Fruit fly (Drosophila melanogaster) whole organism, embryonic: ENCODE results near the gene CG32812.

Experiments used
- Atf-2 ChIP-seq: fragments of 200-800 bp; sonication (Bioruptor generic); optimal IDR thresholded peaks from 2 replicates; lab custom pipeline; 2016; ENCODE audit warnings: missing biosample characterization, missing genetic modification characterization
- BEAF-32 ChIP-seq: fragments of 200-800 bp; sonication (Bioruptor generic); optimal IDR thresholded peaks from 3 replicates; lab custom pipeline; 2017; ENCODE audit warnings: missing biosample characterization, missing genetic modification characterization, mild to moderate bottlenecking, moderate library complexity, missing genetic modification reagents
- Blimp-1 ChIP-seq: fragments of 200-800 bp; sonication (Bioruptor generic); optimal IDR thresholded peaks from 3 replicates; lab custom pipeline; 2018; ENCODE audit warnings: missing biosample characterization, missing genetic modification characterization, mild to moderate bottlenecking, moderate library complexity, missing genetic modification reagents
- CG10147 ChIP-seq: fragments of 200-800 bp; sonication (Bioruptor generic); optimal IDR thresholded peaks from 2 replicates; lab custom pipeline; 2019; ENCODE audit warnings: missing biosample characterization, mild to moderate bottlenecking, missing genetic modification characterization, moderate library complexity
- CG1024 ChIP-seq: fragments of 200-800 bp; sonication (Bioruptor generic); IDR thresholded peaks from 2 replicates; pipeline ENCODE4 v1.3.6; 2022; ENCODE audit warnings: missing biosample characterization, missing genetic modification characterization
- CG10654 ChIP-seq: fragments of 200-800 bp; sonication (Bioruptor generic); optimal IDR thresholded peaks from 2 replicates; lab custom pipeline; 2016; ENCODE audit warnings: missing biosample characterization, missing genetic modification characterization
- CG12659 ChIP-seq: fragments of 200-800 bp; sonication (Bioruptor generic); optimal IDR thresholded peaks from 3 replicates; lab custom pipeline; 2017; ENCODE audit warnings: mild to moderate bottlenecking, missing biosample characterization, missing genetic modification reagents, missing genetic modification characterization
- CG13123 ChIP-seq: fragments of 200-800 bp; sonication (Bioruptor generic); optimal IDR thresholded peaks from 2 replicates; lab custom pipeline; 2016; ENCODE audit warnings: missing biosample characterization, missing genetic modification characterization
- CG14965 ChIP-seq: fragments of 200-800 bp; sonication (Bioruptor generic); optimal IDR thresholded peaks from 2 replicates; lab custom pipeline; 2016; ENCODE audit warnings: missing biosample characterization, missing genetic modification characterization, borderline replicate concordance
- CG17912 ChIP-seq: fragments of 200-800 bp; sonication (Bioruptor generic); optimal IDR thresholded peaks from 2 replicates; lab custom pipeline; 2018; ENCODE audit warnings: missing biosample characterization, mild to moderate bottlenecking, missing genetic modification characterization
- CG2712 ChIP-seq: fragments of 200-800 bp; optimal IDR thresholded peaks from 3 replicates; lab custom pipeline; 2019; ENCODE audit warnings: missing biosample characterization, mild to moderate bottlenecking, missing genetic modification characterization, moderate library complexity
- CG30403 ChIP-seq: fragments of 200-800 bp; sonication (Bioruptor generic); optimal IDR thresholded peaks from 3 replicates; lab custom pipeline; 2016; ENCODE audit warnings: missing biosample characterization, missing genetic modification characterization
- CG3163 ChIP-seq: fragments of 200-800 bp; sonication (Bioruptor generic); optimal IDR thresholded peaks from 3 replicates; lab custom pipeline; 2016; ENCODE audit warnings: missing biosample characterization, missing genetic modification characterization
- CG32772 ChIP-seq: fragments of 200-800 bp; sonication (Bioruptor generic); IDR thresholded peaks from 2 replicates; pipeline ENCODE4 v1.3.6; 2022; ENCODE audit warnings: missing biosample characterization, missing genetic modification characterization
- CG34422 ChIP-seq: fragments of 200-800 bp; sonication (Bioruptor generic); IDR thresholded peaks from 3 replicates; pipeline ENCODE4 v1.3.6; 2022; ENCODE audit warnings: missing biosample characterization, missing genetic modification characterization
- CG3995 ChIP-seq: fragments of 200-800 bp; sonication (Bioruptor generic); optimal IDR thresholded peaks from 3 replicates; lab custom pipeline; 2016; ENCODE audit warnings: missing biosample characterization, missing genetic modification characterization
- CG43689 ChIP-seq: fragments of 200-800 bp; sonication (Bioruptor generic); IDR thresholded peaks from 2 replicates; pipeline ENCODE4 v1.3.6; 2022; ENCODE audit warnings: missing biosample characterization, missing genetic modification characterization
- CG6654 ChIP-seq: fragments of 200-800 bp; sonication (Bioruptor generic); optimal IDR thresholded peaks from 2 replicates; lab custom pipeline; 2017; ENCODE audit warnings: missing biosample characterization, mild to moderate bottlenecking, missing genetic modification characterization
- CG7556 ChIP-seq: fragments of 200-800 bp; sonication (Bioruptor generic); optimal IDR thresholded peaks from 2 replicates; lab custom pipeline; 2017; ENCODE audit warnings: missing biosample characterization, mild to moderate bottlenecking, missing genetic modification characterization
- CG7745 ChIP-seq: fragments of 200-800 bp; sonication (Bioruptor generic); optimal IDR thresholded peaks from 2 replicates; lab custom pipeline; 2018; ENCODE audit warnings: missing biosample characterization, mild to moderate bottlenecking, missing genetic modification characterization, moderate library complexity
- CG8281 ChIP-seq: fragments of 200-800 bp; sonication (Bioruptor generic); optimal IDR thresholded peaks from 2 replicates; lab custom pipeline; 2018; ENCODE audit warnings: missing biosample characterization, mild to moderate bottlenecking, missing genetic modification characterization, moderate library complexity
- Chrac-16 ChIP-seq: fragments of 200-800 bp; sonication (Bioruptor generic); optimal IDR thresholded peaks from 3 replicates; lab custom pipeline; 2016; ENCODE audit warnings: missing biosample characterization, missing genetic modification characterization
- Dfd ChIP-seq, 2 experiments: fragments of >200 bp; optimal IDR thresholded peaks; 2 replicates each; lab custom pipeline; 2017; ENCODE audit warnings: missing biosample characterization in 2 of 2, missing genetic modification characterization in 2 of 2
- ERR ChIP-seq: fragments of 200-800 bp; sonication (Bioruptor generic); optimal IDR thresholded peaks from 2 replicates; lab custom pipeline; 2016; ENCODE audit warnings: missing biosample characterization, missing genetic modification characterization
- HLH3B ChIP-seq: fragments of 200-800 bp; sonication (Bioruptor generic); IDR thresholded peaks from 2 replicates; pipeline ENCODE4 v1.3.6; 2022; ENCODE audit warnings: missing biosample characterization, missing genetic modification characterization
- HLH4C ChIP-seq: fragments of 200-800 bp; sonication (Bioruptor generic); IDR thresholded peaks from 3 replicates; pipeline ENCODE4 v1.3.6; 2022; ENCODE audit warnings: missing biosample characterization, missing genetic modification characterization; ENCODE audit not compliant: partially characterized antibody
- Hey ChIP-seq: fragments of 200-800 bp; sonication (Bioruptor generic); optimal IDR thresholded peaks from 3 replicates; lab custom pipeline; 2018; ENCODE audit warnings: missing biosample characterization, mild to moderate bottlenecking, missing genetic modification characterization
- Hmx ChIP-seq: fragments of 200-800 bp; sonication (Bioruptor generic); optimal IDR thresholded peaks from 2 replicates; lab custom pipeline; 2016; ENCODE audit warnings: missing biosample characterization, missing genetic modification characterization
- Lhr ChIP-seq: fragments of 200-800 bp; sonication (Bioruptor generic); optimal IDR thresholded peaks from 3 replicates; lab custom pipeline; 2017; ENCODE audit warnings: mild to moderate bottlenecking, missing biosample characterization, missing genetic modification reagents, missing genetic modification characterization
- MESR4 ChIP-seq: fragments of 200-800 bp; sonication (Bioruptor generic); optimal IDR thresholded peaks from 2 replicates; lab custom pipeline; 2018; ENCODE audit warnings: missing biosample characterization, mild to moderate bottlenecking, missing genetic modification characterization, moderate library complexity
- Mes4 ChIP-seq: fragments of 200-800 bp; sonication (Bioruptor generic); optimal IDR thresholded peaks from 2 replicates; lab custom pipeline; 2016; ENCODE audit warnings: missing biosample characterization, missing genetic modification characterization
- Oli ChIP-seq: fragments of 200-800 bp; sonication (Bioruptor generic); optimal IDR thresholded peaks from 2 replicates; lab custom pipeline; 2018; ENCODE audit warnings: missing biosample characterization, mild to moderate bottlenecking, missing genetic modification characterization, moderate library complexity
- Pdp1 ChIP-seq, 2 experiments: fragments of 200-800 bp; sonication (Bioruptor generic); optimal IDR thresholded peaks; 3 replicates each; lab custom pipeline; 2016; ENCODE audit warnings: missing biosample characterization in 2 of 2, missing genetic modification characterization in 2 of 2, mild to moderate bottlenecking in 1 of 2, moderate library complexity in 1 of 2
- Poxn ChIP-seq: fragments of 200-800 bp; sonication (Bioruptor generic); IDR thresholded peaks from 2 replicates; pipeline ENCODE4 v1.3.6; 2022; ENCODE audit warnings: missing biosample characterization, missing genetic modification characterization
- Side ChIP-seq: fragments of 200-800 bp; sonication (Bioruptor generic); optimal IDR thresholded peaks from 2 replicates; lab custom pipeline; 2016; ENCODE audit warnings: missing biosample characterization, missing genetic modification characterization
- Stat92E ChIP-seq, 3 experiments: fragments of >200 bp in 2 of 3; fragments of 200-800 bp in 1 of 3; sonication (Bioruptor generic) in 1 of 3; optimal IDR thresholded peaks; 2 replicates each; lab custom pipeline; 2017 to 2019; ENCODE audit warnings: missing biosample characterization in 3 of 3, missing genetic modification characterization in 3 of 3, mild to moderate bottlenecking in 1 of 3, moderate library complexity in 1 of 3
- Usf ChIP-seq: fragments of 200-800 bp; sonication (Bioruptor generic); optimal IDR thresholded peaks from 2 replicates; lab custom pipeline; 2017; ENCODE audit warnings: missing genotype, missing biosample characterization, missing genetic modification characterization
- bab2 ChIP-seq: fragments of 200-800 bp; sonication (Bioruptor generic); optimal IDR thresholded peaks from 2 replicates; lab custom pipeline; 2016; ENCODE audit warnings: missing biosample characterization, missing genetic modification characterization
- corto ChIP-seq: fragments of 200-800 bp; sonication (Bioruptor generic); optimal IDR thresholded peaks from 2 replicates; lab custom pipeline; 2016; ENCODE audit warnings: missing biosample characterization, mild to moderate bottlenecking, missing genetic modification characterization, moderate library complexity
- gt ChIP-seq: fragments of 200-800 bp; sonication (Bioruptor generic); IDR thresholded peaks from 2 replicates; pipeline ENCODE4 v1.3.6; 2022; ENCODE audit warnings: missing biosample characterization, missing genetic modification characterization
- kah ChIP-seq: fragments of 200-800 bp; sonication (Bioruptor generic); optimal IDR thresholded peaks from 2 replicates; lab custom pipeline; 2018; ENCODE audit warnings: missing biosample characterization, mild to moderate bottlenecking, missing genetic modification characterization
- kay ChIP-seq: fragments of 200-800 bp; sonication (Bioruptor generic); optimal IDR thresholded peaks from 2 replicates; lab custom pipeline; 2016; ENCODE audit warnings: missing biosample characterization, missing genetic modification characterization
- pb ChIP-seq: fragments of 200-800 bp; sonication (Bioruptor generic); optimal IDR thresholded peaks from 3 replicates; lab custom pipeline; 2016; ENCODE audit warnings: missing biosample characterization, missing genetic modification characterization
- pfk ChIP-seq: fragments of 200-800 bp; sonication (Bioruptor generic); optimal IDR thresholded peaks from 2 replicates; lab custom pipeline; 2018; ENCODE audit warnings: missing biosample characterization, mild to moderate bottlenecking, missing genetic modification characterization, moderate library complexity
- prd ChIP-seq, 3 experiments: fragments of >200 bp in 2 of 3; fragments of 200-800 bp in 1 of 3; sonication (Bioruptor generic) in 1 of 3; optimal IDR thresholded peaks in 2 of 3; IDR thresholded peaks in 1 of 3; 2 replicates in 2 of 3; 3 replicates in 1 of 3; pipeline versions ENCODE4 v1.3.6 to Lab custom; 2017 to 2022; ENCODE audit warnings: missing biosample characterization in 1 of 3, missing genetic modification characterization in 1 of 3
- psq ChIP-seq: fragments of 200-800 bp; sonication (Bioruptor generic); optimal IDR thresholded peaks from 2 replicates; lab custom pipeline; 2017; ENCODE audit warnings: missing biosample characterization, missing genetic modification characterization
- scrt ChIP-seq: fragments of 200-800 bp; sonication (Bioruptor generic); optimal IDR thresholded peaks from 2 replicates; lab custom pipeline; 2018; ENCODE audit warnings: missing biosample characterization, mild to moderate bottlenecking, missing genetic modification characterization, moderate library complexity
- sens-2 ChIP-seq: fragments of 200-800 bp; sonication (Bioruptor generic); IDR thresholded peaks from 2 replicates; pipeline ENCODE4 v1.3.6; 2022; ENCODE audit warnings: missing biosample characterization, missing genetic modification characterization
- seq ChIP-seq: fragments of 200-800 bp; sonication (Bioruptor generic); IDR thresholded peaks from 2 replicates; pipeline ENCODE4 v1.3.6; 2022; ENCODE audit warnings: missing biosample characterization, missing genetic modification characterization
- stwl ChIP-seq: fragments of 200-800 bp; sonication (Bioruptor generic); optimal IDR thresholded peaks from 3 replicates; lab custom pipeline; 2018; ENCODE audit warnings: missing biosample characterization, mild to moderate bottlenecking, missing genetic modification characterization, moderate library complexity

Gene CG32812

dm6 chrX:1272848-1273247 lies 14.2 kb upstream of the CG32812 start (continued):
- TF ChIP-seq BEAF-32 (GFP tag; lab: Kevin White, UChicago) = no peak
- peak; percentile 42 to 46 for TF ChIP-seq Pdp1 (GFP tag; optimal IDR thresholded peaks at IDR 0.05; lab: Kevin White, UChicago)
- TF ChIP-seq CG12659 (GFP tag; lab: Kevin White, UChicago) = peak; percentile 18
- TF ChIP-seq Oli = peak; percentile 55
- peak; percentile 51 for TF ChIP-seq HLH3B
- no peak for TF ChIP-seq CG43689 (GFP tag; lab: Robert Waterston, UW)
- no peak for TF ChIP-seq MESR4
- TF ChIP-seq CG34422 (GFP tag; lab: Robert Waterston, UW) = 0 out of 3 replicates have a peak, but pooled peaks have one; percentile 20
- TF ChIP-seq pfk (GFP tag; lab: Kevin White, UChicago) = no peak
- TF ChIP-seq CG13123 (GFP tag; lab: Kevin White, UChicago) = peak; percentile 2
- peak; percentile 8 for TF ChIP-seq scrt
- peak; percentile 18 for TF ChIP-seq ERR (GFP tag; lab: Kevin White, UChicago)
- TF ChIP-seq CG8281 (tag; lab: Kevin White, UChicago) = no peak
- peak; percentile 4 for TF ChIP-seq Side (GFP tag; lab: Kevin White, UChicago)
- peak; percentile 14 for TF ChIP-seq Hmx
- no peak for TF ChIP-seq CG3995 (GFP tag; lab: Kevin White, UChicago)
- no peak for TF ChIP-seq Usf
- TF ChIP-seq CG6654 = no peak
- TF ChIP-seq Stat92E (GFP tag; optimal IDR thresholded peaks at IDR 0.05; lab: Kevin White, UChicago) = no peak
- no peak for TF ChIP-seq CG7745 (tag; lab: Kevin White, UChicago)
- no peak for TF ChIP-seq Mes4 (GFP tag; lab: Kevin White, UChicago)
- TF ChIP-seq gt = no peak
- peak; percentile 67 for TF ChIP-seq CG2712 (tag; lab: Kevin White, UChicago)
- peak; percentile 75 for TF ChIP-seq Blimp-1 (GFP tag; lab: Kevin White, UChicago)
- TF ChIP-seq Chrac-16 = peak; percentile 36
- peak; percentile 36 for TF ChIP-seq CG10654 (GFP tag; lab: Kevin White, UChicago)
- no peak for TF ChIP-seq Lhr (GFP tag; lab: Kevin White, UChicago)
- no peak for TF ChIP-seq CG3163 (GFP tag; lab: Kevin White, UChicago)
- TF ChIP-seq CG10147 (GFP tag; lab: Kevin White, UChicago) = no peak
- TF ChIP-seq CG32772 (GFP tag; lab: Robert Waterston, UW) = peak; percentile 58
- peak; percentile 7 for TF ChIP-seq pb (GFP tag; lab: Kevin White, UChicago)
- peak; percentile 60 for TF ChIP-seq CG30403 (GFP tag; lab: Kevin White, UChicago)
- no peak for TF ChIP-seq HLH4C (GFP tag; lab: Robert Waterston, UW)
- peak; percentile 56 for TF ChIP-seq CG7556
- TF ChIP-seq psq (GFP tag; lab: Kevin White, UChicago) = no peak
- no peak for TF ChIP-seq stwl (tag; lab: Kevin White, UChicago)
- no peak for TF ChIP-seq sens-2
- TF ChIP-seq CG14965 (GFP tag; lab: Kevin White, UChicago) = no peak
- no peak for TF ChIP-seq Hey (tag; lab: Kevin White, UChicago)
- peak; percentile 13 for TF ChIP-seq Atf-2 (GFP tag; lab: Kevin White, UChicago)
- TF ChIP-seq corto (GFP tag; lab: Kevin White, UChicago) = no peak
- peak; percentile 44; the same call in 1 of the 2 replicates for TF ChIP-seq CG1024 (GFP tag; lab: Robert Waterston, UW)
- no peak for TF ChIP-seq kah (GFP tag; lab: Kevin White, UChicago)
- TF ChIP-seq prd (optimal IDR thresholded peaks at IDR 0.05; lab: Kevin White, UChicago) = no peak
- TF ChIP-seq prd (GFP tag; IDR thresholded peaks at IDR 0.05; lab: Robert Waterston, UW) = peak; percentile 68; the same call in 2 of the 3 replicates
- TF ChIP-seq Dfd (GFP tag; optimal IDR thresholded peaks at IDR 0.05; lab: Kevin White, UChicago) = no peak
- TF ChIP-seq seq (GFP tag; lab: Robert Waterston, UW) = no peak
- no peak for TF ChIP-seq kay (GFP tag; lab: Kevin White, UChicago)
- peak; percentile 44 for TF ChIP-seq bab2 (GFP tag; lab: Kevin White, UChicago)
- no peak for TF ChIP-seq CG17912 (GFP tag; lab: Kevin White, UChicago)
- no peak for TF ChIP-seq Poxn
